Fruit fly (Drosophila melanogaster) whole organism: ENCODE results near the gene CG15431.

ENCODE experiments used
- CG8478 ChIP-seq: fragments of >200 bp; optimal IDR thresholded peaks from 2 replicates; lab custom pipeline; 2018; ENCODE audit warnings: inconsistent platforms
- pan ChIP-seq: fragments of >200 bp; optimal IDR thresholded peaks from 2 replicates; lab custom pipeline; 2017
- psq ChIP-seq: fragments of >200 bp; optimal IDR thresholded peaks from 2 replicates; lab custom pipeline; 2017
- usp ChIP-seq: fragments of >200 bp; optimal IDR thresholded peaks from 2 replicates; lab custom pipeline; 2017; ENCODE audit warnings: missing biosample characterization, missing genetic modification characterization, mixed read lengths

DNA sequence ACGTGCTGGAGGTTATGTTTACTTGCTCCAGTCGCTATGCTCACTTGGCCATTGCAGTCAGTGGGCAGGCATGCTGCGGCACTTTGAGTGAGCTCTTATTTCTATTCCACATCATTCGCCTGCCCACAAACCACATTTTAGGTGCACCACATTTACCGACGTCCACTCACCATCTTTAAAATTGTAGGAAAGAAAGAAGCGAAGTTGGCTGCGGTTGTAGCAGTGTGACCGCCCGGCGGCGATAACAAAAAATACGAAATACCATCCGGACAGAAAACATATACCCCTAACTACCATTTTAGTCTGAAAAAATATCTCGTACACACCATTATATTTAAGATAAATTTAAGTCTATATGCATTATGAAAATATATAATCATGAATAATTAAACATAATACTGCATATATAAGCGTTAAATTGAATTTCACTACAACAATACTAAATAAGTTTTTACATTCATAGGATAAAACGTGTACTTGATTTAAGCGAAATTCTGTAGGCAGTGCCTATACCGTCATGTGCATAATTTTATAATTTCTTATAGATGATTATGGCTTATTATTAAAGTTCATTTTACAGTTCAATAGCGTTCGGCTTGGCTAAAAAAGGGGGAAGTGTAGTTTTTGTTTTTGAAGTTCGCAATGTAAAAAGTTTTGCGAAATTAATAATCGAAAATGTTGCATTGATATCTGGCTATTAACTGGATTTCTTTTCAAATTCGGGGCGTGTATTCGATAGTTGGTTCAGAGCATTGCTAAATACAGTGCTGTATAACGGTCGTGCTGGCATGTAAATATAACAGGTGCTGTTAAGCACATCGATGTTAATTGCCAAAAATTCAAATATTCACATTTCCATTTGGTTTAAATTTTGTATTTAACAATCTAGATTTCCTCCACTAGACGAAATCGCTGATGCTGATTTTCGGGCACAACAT lies 17.3 kb upstream of the CG15431 start, which contains the start of gene RpL27A:
- TF ChIP-seq psq (lab: Kevin White, UChicago): no peak
- no peak for TF ChIP-seq usp (GFP tag; lab: Kevin White, UChicago)
- no peak for TF ChIP-seq pan (lab: Kevin White, UChicago)
- no peak for TF ChIP-seq CG8478 (lab: Kevin White, UChicago)
